Worm (Caenorhabditis elegans): ENCODE data around the gene sra-13.

Gene sra-13

ce11 chrII:8451425-8451824 is 43.9 kb downstream of the sra-13 start:
- TF ChIP-seq fkh-8 (tag; optimal IDR thresholded peaks at IDR 0.05) (peak; percentile 57), nhr-76 (tag; optimal IDR thresholded peaks at IDR 0.05) (no peak), aha-1 (tag; optimal IDR thresholded peaks at IDR 0.05) (peak; percentile 31), lin-14 (GFP tag; optimal IDR thresholded peaks at IDR 0.05) (peak; percentile 55)

ce11 chrII:8454513-8454912 is 47.0 kb downstream of the sra-13 start, which contains the start of gene F22B5.5:
Gene F22B5.5 (minus strand): TSS chrII:8454613.
- TF ChIP-seq nhr-237 (tag; optimal IDR thresholded peaks at IDR 0.05): no peak

ce11 chrII:8456094-8456493 is 48.6 kb downstream of the sra-13 start, which contains the start of gene F22B5.6:
Gene F22B5.6 (minus strand): TSS chrII:8456194.
- no peak for TF ChIP-seq efl-1 (optimal IDR thresholded peaks at IDR 0.05)
- peak in 1 of 2 experiments; percentile 73 for TF ChIP-seq efl-1 (GFP tag; optimal IDR thresholded peaks at IDR 0.05 in 1 of 2)
- TF ChIP-seq lin-39 (tag; optimal IDR thresholded peaks at IDR 0.05): no peak

- TF ChIP-seq dpl-1 (GFP tag; optimal IDR thresholded peaks at IDR 0.05) (peak in 2 of 3 experiments; percentile 6 to 59), aha-1 (tag; optimal IDR thresholded peaks at IDR 0.05) (no peak), efl-1 (optimal IDR thresholded peaks at IDR 0.05) (peak; percentile 13 to 27), efl-1 (GFP tag; optimal IDR thresholded peaks at IDR 0.05 in 1 of 2) (peak; percentile 28 to 41), F16B12.6 (tag; optimal IDR thresholded peaks at IDR 0.05) (peak; percentile 60), lin-35 (GFP tag; optimal IDR thresholded peaks at IDR 0.05) (peak; percentile 13 to 55), ama-1 (optimal IDR thresholded peaks at IDR 0.05) (no peak), zag-1 (tag; optimal IDR thresholded peaks at IDR 0.05) (no peak)
These were observed 49.4 kb downstream of the sra-13 start for ce11 chrII:8456681-8457389.

- TF ChIP-seq lin-14 (GFP tag; optimal IDR thresholded peaks at IDR 0.05): peak; percentile 55
- peak; percentile 48 for TF ChIP-seq nhr-85 (tag)
- TF ChIP-seq elt-2 (tag; optimal IDR thresholded peaks at IDR 0.05): no peak
- no peak for TF ChIP-seq nhr-90 (tag; optimal IDR thresholded peaks at IDR 0.05; ENCODE audit: poor library complexity)
- TF ChIP-seq C16A3.4 (tag; optimal IDR thresholded peaks at IDR 0.05): no peak
- TF ChIP-seq C34B4.2 (tag; optimal IDR thresholded peaks at IDR 0.05): no peak
- TF ChIP-seq ceh-88 (GFP tag; IDR thresholded peaks at IDR 0.05): no peak
- no peak for TF ChIP-seq lir-3 (tag; optimal IDR thresholded peaks at IDR 0.05; ENCODE audit: poor library complexity)
- no peak for TF ChIP-seq swsn-7 (tag; optimal IDR thresholded peaks at IDR 0.05)
- no peak for TF ChIP-seq aha-1 (tag; optimal IDR thresholded peaks at IDR 0.05)
- no peak for TF ChIP-seq efl-3 (GFP tag; optimal IDR thresholded peaks at IDR 0.05)
- no peak for TF ChIP-seq ceh-63 (GFP tag; optimal IDR thresholded peaks at IDR 0.05)
- TF ChIP-seq rnt-1 (tag; optimal IDR thresholded peaks at IDR 0.05): no peak
- no peak for TF ChIP-seq tlp-1 (tag; optimal IDR thresholded peaks at IDR 0.05)
- TF ChIP-seq lin-39 (tag; optimal IDR thresholded peaks at IDR 0.05): no peak
- no peak for TF ChIP-seq fkh-4 (tag; optimal IDR thresholded peaks at IDR 0.05; ENCODE audit: borderline replicate concordance)
- no peak for TF ChIP-seq tbx-2 (tag; optimal IDR thresholded peaks at IDR 0.05)
- no peak for TF ChIP-seq dsc-1 (tag; optimal IDR thresholded peaks at IDR 0.05)
- peak; percentile 14 for TF ChIP-seq nhr-71 (tag; optimal IDR thresholded peaks at IDR 0.05)
- no peak for TF ChIP-seq fos-1 (tag; optimal IDR thresholded peaks at IDR 0.05)
- TF ChIP-seq blmp-1 (tag; optimal IDR thresholded peaks at IDR 0.05): peak; percentile 1
- no peak for TF ChIP-seq sup-37 (GFP tag; optimal IDR thresholded peaks at IDR 0.05)
- no peak for TF ChIP-seq nhr-19 (GFP tag; conservative IDR thresholded peaks at IDR 0.05)
- TF ChIP-seq xbp-1 (tag; optimal IDR thresholded peaks at IDR 0.05): no peak
- peak in 1 of 2 experiments; percentile 25 for TF ChIP-seq mdl-1 (tag; optimal IDR thresholded peaks at IDR 0.05)
- no peak for TF ChIP-seq mef-2 (tag; optimal IDR thresholded peaks at IDR 0.05)
- no peak for TF ChIP-seq pag-3 (tag; optimal IDR thresholded peaks at IDR 0.05; ENCODE audit: borderline replicate concordance, insufficient read depth)
- TF ChIP-seq efl-1 (optimal IDR thresholded peaks at IDR 0.05): no peak
- TF ChIP-seq efl-1 (GFP tag; optimal IDR thresholded peaks at IDR 0.05 in 1 of 2): peak; percentile 19 to 57
- TF ChIP-seq nhr-76 (tag; optimal IDR thresholded peaks at IDR 0.05): no peak
- peak in 1 of 3 experiments; percentile 32 for TF ChIP-seq ceh-82 (tag; optimal IDR thresholded peaks at IDR 0.05)
- no peak for TF ChIP-seq nhr-20 (tag; optimal IDR thresholded peaks at IDR 0.05)
- peak; percentile 48 for TF ChIP-seq F16B12.6 (tag; optimal IDR thresholded peaks at IDR 0.05)
- TF ChIP-seq pax-3 (tag; optimal IDR thresholded peaks at IDR 0.05): no peak
- no peak for TF ChIP-seq sptf-1 (tag; optimal IDR thresholded peaks at IDR 0.05)
- no peak for TF ChIP-seq elt-3 (tag; optimal IDR thresholded peaks at IDR 0.05)
These were observed 50.0 kb downstream of the sra-13 start, which contains the start of gene zyg-9 for ce11 chrII:8457438-8457837. Gene zyg-9 (plus strand): TSS chrII:8457818.
